Fruit fly (Drosophila melanogaster): ENCODE results near the gene CG32374.

CG32374 gene

dm6 chr3L:7510414-7511384 lies 30.3 kb downstream of the CG32374 start, which contains the start of gene CG7546 (continued):
- TF ChIP-seq nerfin-2 (GFP tag; IDR thresholded peaks at IDR 0.05; ENCODE audit: partially characterized antibody): no peak
- TF ChIP-seq CG6813 (GFP tag; optimal IDR thresholded peaks at IDR 0.05): no peak
- TF ChIP-seq Fer3 (tag; optimal IDR thresholded peaks at IDR 0.05): peak; percentile 4
- TF ChIP-seq CG18619 (GFP tag; optimal IDR thresholded peaks at IDR 0.05): peak; percentile 34
- TF ChIP-seq bsh (GFP tag; optimal IDR thresholded peaks at IDR 0.05): peak in 1 of 2 experiments; percentile 17
- TF ChIP-seq CG6689 (GFP tag; IDR thresholded peaks at IDR 0.05): peak; percentile 50
- TF ChIP-seq CG17328 (GFP tag; IDR thresholded peaks at IDR 0.05): no peak
- TF ChIP-seq CG15011 (GFP tag; optimal IDR thresholded peaks at IDR 0.05): no peak
- TF ChIP-seq inv (GFP tag; IDR thresholded peaks at IDR 0.05; ENCODE audit: partially characterized antibody): no peak
- TF ChIP-seq Hmr (GFP tag; optimal IDR thresholded peaks at IDR 0.05): peak; percentile 39
- no peak for TF ChIP-seq CG12071 (GFP tag; optimal IDR thresholded peaks at IDR 0.05)
- no peak for TF ChIP-seq CG15073 (GFP tag; optimal IDR thresholded peaks at IDR 0.05)
- 0 out of 2 replicates have a peak, but pooled peaks have one; percentile 9 for TF ChIP-seq CG7372 (GFP tag; IDR thresholded peaks at IDR 0.05)
- TF ChIP-seq trh (GFP tag; optimal IDR thresholded peaks at IDR 0.05): no peak
- no peak for TF ChIP-seq luna (GFP tag; optimal IDR thresholded peaks at IDR 0.05)
- TF ChIP-seq CG2678 (tag; optimal IDR thresholded peaks at IDR 0.05): no peak
- no peak for TF ChIP-seq CG6854 (GFP tag; optimal IDR thresholded peaks at IDR 0.05)
- peak; percentile 64 for TF ChIP-seq MBD-R2 (GFP tag; IDR thresholded peaks at IDR 0.05)
- no peak for TF ChIP-seq CG3995 (GFP tag; optimal IDR thresholded peaks at IDR 0.05)
- TF ChIP-seq stc (GFP tag; IDR thresholded peaks at IDR 0.05): 0 out of 2 replicates have a peak, but pooled peaks have one; percentile 17
- no peak for TF ChIP-seq wor (GFP tag; IDR thresholded peaks at IDR 0.05)
- TF ChIP-seq Hey (tag; optimal IDR thresholded peaks at IDR 0.05): no peak
- TF ChIP-seq kni (GFP tag; optimal IDR thresholded peaks at IDR 0.05): no peak
- no peak for TF ChIP-seq gsb (GFP tag; IDR thresholded peaks at IDR 0.05)
- TF ChIP-seq jigr1 (GFP tag; IDR thresholded peaks at IDR 0.05): no peak
- peak; percentile 5 for TF ChIP-seq CG18599 (GFP tag; optimal IDR thresholded peaks at IDR 0.05)
- TF ChIP-seq Dll (GFP tag; IDR thresholded peaks at IDR 0.05; ENCODE audit: partially characterized antibody): 0 out of 4 replicates have a peak, but pooled peaks have one; percentile 30
- peak; percentile 39 for TF ChIP-seq Ets97D (GFP tag; optimal IDR thresholded peaks at IDR 0.05)
- TF ChIP-seq dysf (GFP tag; IDR thresholded peaks at IDR 0.05): no peak
- no peak for TF ChIP-seq CG15269 (tag; optimal IDR thresholded peaks at IDR 0.05)
- peak; percentile 56 for TF ChIP-seq ind (GFP tag; optimal IDR thresholded peaks at IDR 0.05)
- no peak for TF ChIP-seq Sox102F (GFP tag; optimal IDR thresholded peaks at IDR 0.05)
- TF ChIP-seq sob (GFP tag; IDR thresholded peaks at IDR 0.05): 0 out of 2 replicates have a peak, but pooled peaks have one; percentile 11
- TF ChIP-seq repo (GFP tag; optimal IDR thresholded peaks at IDR 0.05): no peak
- no peak for TF ChIP-seq CrebB (tag; optimal IDR thresholded peaks at IDR 0.05)
- no peak for TF ChIP-seq CG3407 (GFP tag; optimal IDR thresholded peaks at IDR 0.05)
- peak; percentile 69 for TF ChIP-seq slbo (GFP tag; IDR thresholded peaks at IDR 0.05)
- TF ChIP-seq H2.0 (GFP tag; IDR thresholded peaks at IDR 0.05): 0 out of 2 replicates have a peak, but pooled peaks have one; percentile 15
- TF ChIP-seq CG7357 (GFP tag; IDR thresholded peaks at IDR 0.05): no peak
- no peak for TF ChIP-seq btn (GFP tag; optimal IDR thresholded peaks at IDR 0.05)
- no peak for TF ChIP-seq CG18011 (GFP tag; optimal IDR thresholded peaks at IDR 0.05)
- TF ChIP-seq HHEX (GFP tag; optimal IDR thresholded peaks at IDR 0.05): no peak
- no peak for TF ChIP-seq CG4854 (GFP tag; optimal IDR thresholded peaks at IDR 0.05)
- TF ChIP-seq CG10462 (GFP tag; optimal IDR thresholded peaks at IDR 0.05): peak; percentile 15
- no peak for TF ChIP-seq Max (GFP tag; optimal IDR thresholded peaks at IDR 0.05)
- no peak for TF ChIP-seq chm (GFP tag; IDR thresholded peaks at IDR 0.05)
- TF ChIP-seq CG4707 (GFP tag; optimal IDR thresholded peaks at IDR 0.05): no peak
- TF ChIP-seq CG9797 (GFP tag; optimal IDR thresholded peaks at IDR 0.05): peak; percentile 40

Measured in whole organism, embryonic.